Worm (Caenorhabditis elegans): ENCODE data around the gene mmab-1.
"Not testable (repeated sequence)": the region's sequence is repeated elsewhere in the genome, so short reads cannot be mapped to it uniquely, and the experiment has no call there.

The mmab-1 gene

DNA sequence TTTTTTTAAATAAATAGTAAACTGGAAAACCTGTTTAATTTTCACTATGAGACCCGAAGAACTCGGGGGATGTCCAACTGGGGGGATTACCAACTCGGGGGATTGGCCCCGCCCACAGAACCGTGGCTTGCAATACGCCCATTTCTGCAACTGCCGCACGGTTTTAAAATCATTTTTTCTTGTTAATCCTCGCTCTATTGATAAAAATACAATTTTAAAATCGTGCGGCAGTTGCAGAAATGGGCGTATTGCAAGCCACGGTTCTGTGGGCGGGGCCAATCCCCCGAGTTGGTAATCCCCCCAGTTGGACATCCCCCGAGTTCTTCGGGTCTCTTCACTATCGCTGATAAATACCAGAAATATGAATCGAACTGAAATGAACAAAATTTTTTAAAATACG is at the start of gene mmab-1:
Gene mmab-1 (minus strand): TSS at position 95 of the 400 bp plus-strand sequence.
- TF ChIP-seq unc-62 (GFP tag; optimal IDR thresholded peaks at IDR 0.05) = not testable (repeated sequence)

DNA sequence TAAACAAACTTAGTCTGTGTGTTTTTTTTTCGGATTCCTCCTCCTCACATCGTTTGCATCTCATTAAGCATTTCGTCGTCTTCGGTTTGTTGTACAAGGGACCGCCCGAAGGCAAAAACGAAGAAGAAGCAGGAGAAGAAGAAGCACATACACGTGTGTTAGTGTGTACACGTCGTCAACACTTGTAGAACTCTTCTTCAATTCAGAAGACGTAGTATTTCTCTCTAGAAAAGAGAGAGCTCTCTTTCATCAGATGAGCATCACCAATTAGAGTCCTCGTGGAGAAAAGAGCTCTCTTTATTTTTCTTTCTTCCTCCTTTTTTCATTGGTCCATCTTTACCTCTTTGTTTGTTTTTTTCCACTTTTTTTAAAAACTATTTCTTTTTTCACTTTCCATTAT is 46.2 kb upstream of the mmab-1 start:
- no peak for TF ChIP-seq unc-62 (GFP tag; optimal IDR thresholded peaks at IDR 0.05)

DNA sequence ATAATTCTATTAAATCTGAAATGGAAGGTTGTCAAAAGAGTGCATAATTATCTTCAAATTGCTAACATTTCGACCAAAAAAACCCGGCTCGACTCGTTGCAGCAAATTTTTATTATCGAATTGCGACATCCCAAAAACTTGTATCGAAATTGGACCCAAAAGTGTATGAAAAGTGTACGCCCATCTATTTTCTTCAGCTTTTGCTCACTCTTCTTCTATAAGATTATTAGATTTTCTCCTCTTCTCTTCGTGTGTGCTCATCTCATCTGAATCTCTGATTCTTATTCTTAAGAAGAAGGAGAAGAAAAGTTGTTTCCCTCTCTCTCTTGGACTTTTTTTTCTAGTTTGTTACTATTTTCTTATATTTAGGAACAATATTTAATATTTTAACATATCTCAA is 45.3 kb upstream of the mmab-1 start:
- no peak for TF ChIP-seq unc-62 (GFP tag; optimal IDR thresholded peaks at IDR 0.05)

DNA sequence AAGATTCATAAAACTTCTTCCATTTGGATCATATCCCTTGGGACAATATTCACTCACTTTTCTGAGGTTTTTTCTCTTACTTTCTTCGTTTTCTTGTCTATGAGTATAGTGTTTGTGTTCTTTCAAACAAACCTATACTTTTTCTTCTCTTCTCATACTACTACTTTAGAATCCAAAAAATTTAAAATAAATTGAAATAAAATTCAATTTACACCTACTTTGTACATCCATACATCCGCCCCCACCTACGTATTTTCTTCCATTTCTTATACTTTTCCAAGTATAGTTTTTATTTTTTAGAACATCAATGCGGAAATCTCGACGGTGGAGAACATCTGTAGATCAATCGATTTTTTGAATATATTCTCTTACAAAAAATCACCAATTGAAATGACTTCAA is 43.4 kb upstream of the mmab-1 start, which contains the start of gene nca-2:
Gene nca-2 (plus strand): TSS at position 301 of the 400 bp plus-strand sequence.
- TF ChIP-seq unc-62 (GFP tag; optimal IDR thresholded peaks at IDR 0.05) = no peak

DNA sequence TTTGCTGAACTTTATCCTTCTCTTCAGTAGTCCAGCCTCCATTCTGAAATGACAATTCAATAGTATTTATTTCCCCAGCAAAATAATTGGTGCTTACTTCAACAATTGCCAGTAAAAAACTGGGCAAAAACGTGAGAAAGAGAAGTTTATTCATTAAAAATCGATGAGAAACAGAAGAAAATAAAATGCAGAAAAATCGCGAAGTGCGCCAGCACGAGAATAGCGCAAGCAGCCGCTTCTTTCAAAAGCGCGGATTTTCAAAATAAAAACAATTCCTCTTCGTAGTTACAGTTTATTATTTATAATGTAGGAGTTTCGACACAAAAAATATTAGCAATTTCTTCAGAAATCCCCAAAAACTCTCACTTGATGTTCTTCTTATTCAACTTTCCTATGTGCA is 41.0 kb upstream of the mmab-1 start, which contains the start of gene C27F2.9:
Gene C27F2.9 (minus strand): TSS at position 159 of the 400 bp plus-strand sequence.
- no peak for TF ChIP-seq unc-62 (GFP tag; optimal IDR thresholded peaks at IDR 0.05)

DNA sequence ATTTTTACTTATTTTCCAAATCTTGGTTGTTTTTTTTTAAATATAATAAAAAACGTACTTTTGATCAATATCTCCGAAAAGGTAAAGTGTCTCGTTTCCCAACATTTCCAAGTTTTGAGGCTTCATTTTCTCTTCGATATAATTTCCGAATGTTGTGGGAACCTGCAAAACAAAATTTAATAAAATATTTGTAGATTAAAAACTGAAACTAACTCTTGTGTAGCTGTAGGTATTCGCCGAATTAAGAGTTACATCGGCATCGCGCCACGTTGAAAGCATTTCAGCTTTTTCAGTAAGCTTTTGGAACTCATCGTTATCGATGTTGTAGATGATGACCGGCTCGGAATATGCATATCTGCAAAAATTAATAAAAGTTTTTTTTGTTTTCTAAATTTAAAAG is 40.5 kb upstream of the mmab-1 start, which contains the start of gene vps-22:
Gene vps-22 (minus strand): TSS at position 101 of the 400 bp plus-strand sequence.
- no peak for TF ChIP-seq unc-62 (GFP tag; optimal IDR thresholded peaks at IDR 0.05)

DNA sequence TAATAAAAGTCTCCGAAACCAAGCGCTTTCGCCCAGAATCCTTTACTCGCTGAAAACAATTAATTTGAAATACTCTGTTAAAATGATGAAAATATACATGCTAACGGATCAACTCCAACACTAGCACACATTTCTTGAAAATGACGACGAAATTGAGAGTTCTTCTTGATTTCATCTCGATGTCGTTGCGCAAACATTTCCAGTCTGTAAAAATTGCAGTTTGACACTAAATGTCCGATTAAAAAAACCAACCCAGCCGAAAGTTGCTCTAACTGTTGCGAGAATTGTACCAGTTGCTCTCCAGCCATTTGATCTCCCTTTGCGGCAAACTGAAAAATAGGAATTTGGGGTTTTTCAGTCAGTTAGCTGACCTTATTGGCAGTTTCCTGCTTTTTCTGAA is 39.4 kb upstream of the mmab-1 start:
- TF ChIP-seq unc-62 (GFP tag; optimal IDR thresholded peaks at IDR 0.05) = no peak

DNA sequence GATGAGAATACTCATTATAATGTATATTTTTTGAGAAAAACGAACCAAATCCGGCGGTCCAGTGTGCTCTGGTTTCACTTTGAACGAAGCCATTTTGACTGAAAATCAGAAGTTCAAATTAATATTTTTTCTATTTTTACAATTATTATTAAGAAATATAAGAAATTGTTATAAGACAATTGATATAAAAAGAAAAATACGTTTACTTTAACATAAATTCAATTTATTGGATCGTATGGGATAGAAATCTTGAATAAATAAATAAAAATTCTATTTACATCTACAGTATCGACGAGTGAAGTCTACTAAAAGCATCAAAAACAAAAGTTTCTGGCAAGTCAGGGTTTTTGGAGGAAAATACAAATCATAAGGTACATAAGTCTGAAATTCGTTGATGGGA is 38.3 kb upstream of the mmab-1 start, which contains the start of gene C27F2.4:
Gene C27F2.4 (minus strand): TSS at position 101 of the 400 bp plus-strand sequence.
- TF ChIP-seq unc-62 (GFP tag; optimal IDR thresholded peaks at IDR 0.05) = no peak

DNA sequence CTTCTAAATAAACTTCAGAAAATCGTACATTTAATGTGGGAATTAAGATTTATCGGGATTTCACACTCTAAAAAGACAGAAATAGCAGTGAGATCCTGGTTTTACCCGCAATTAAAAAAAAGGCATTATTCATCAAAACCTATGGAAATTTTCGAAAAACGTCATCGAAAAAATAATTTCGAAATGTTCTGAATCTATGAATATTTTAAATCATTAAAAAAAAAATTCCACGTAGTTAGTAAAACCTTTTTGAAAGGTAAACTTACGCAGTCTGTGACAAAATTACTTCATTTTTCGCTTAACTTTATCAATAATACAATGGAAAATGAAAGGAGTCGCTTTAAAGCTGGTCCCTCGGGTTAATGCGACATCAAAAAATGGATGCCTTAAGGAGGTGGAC is 34.7 kb upstream of the mmab-1 start, which contains the start of gene C26E6.1:
Gene C26E6.1 (plus strand): TSS at position 301 of the 400 bp plus-strand sequence.
- no peak for TF ChIP-seq unc-62 (GFP tag; optimal IDR thresholded peaks at IDR 0.05)

DNA sequence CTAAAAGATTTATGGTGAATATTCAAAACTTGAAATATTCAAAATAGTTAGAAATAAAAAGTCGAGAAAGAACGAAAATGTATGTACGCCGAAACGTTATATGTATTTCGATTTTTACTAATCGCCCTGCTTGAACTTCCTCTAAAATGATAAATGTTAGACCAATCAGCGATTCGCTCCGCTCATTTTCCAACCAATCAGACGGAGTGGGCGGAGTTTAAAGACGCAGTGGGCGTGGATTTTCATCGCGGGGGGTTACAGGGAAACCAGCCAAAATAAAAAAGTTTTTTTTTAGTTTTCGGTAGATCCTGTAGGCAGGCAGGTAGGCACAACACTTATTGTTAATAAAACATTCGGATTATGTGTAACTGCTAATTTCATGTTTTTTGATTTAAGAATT is 31.1 kb upstream of the mmab-1 start:
- no peak for TF ChIP-seq unc-62 (GFP tag; optimal IDR thresholded peaks at IDR 0.05)

DNA sequence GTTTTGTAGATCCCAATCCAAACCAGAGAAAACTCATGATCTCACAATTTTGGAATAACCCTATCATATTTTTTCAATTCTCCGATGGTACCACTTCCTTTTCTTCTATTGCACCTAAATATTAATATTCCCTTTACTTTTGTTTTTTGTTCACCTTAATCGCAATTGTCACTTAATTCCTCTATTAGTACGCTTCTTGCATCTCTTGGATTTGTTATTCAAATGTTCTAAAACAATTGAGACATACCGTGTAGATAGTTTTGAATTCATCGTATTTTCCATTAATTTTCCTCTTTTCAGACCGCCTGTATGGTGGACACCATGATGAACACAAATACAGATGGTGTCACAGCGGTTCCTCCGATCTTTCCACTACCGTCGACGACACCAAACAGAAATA is 29.9 kb upstream of the mmab-1 start, which contains the start of gene flh-2:
Gene flh-2 (plus strand): TSS at position 301 of the 400 bp plus-strand sequence.
- no peak for TF ChIP-seq unc-62 (GFP tag; optimal IDR thresholded peaks at IDR 0.05)

DNA sequence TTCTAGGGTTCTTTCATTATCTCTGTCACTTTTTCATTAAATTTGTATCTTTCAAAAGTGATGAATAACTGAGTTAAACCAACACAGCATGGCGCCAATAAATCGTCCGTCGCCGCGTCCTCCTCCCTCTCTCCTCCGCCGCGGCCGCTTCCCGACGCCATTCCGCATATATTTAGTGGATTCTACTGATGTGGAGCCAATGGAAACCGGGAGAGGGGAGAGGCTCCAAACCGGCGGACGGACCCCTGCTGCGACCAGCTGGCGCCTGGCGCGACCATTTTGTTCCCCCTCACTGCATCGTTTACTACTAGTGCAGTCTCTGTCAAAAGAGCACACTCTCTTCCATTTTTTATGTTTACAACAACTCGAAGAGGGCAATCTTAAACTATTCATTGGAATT is 29.3 kb upstream of the mmab-1 start:
- TF ChIP-seq unc-62 (GFP tag; optimal IDR thresholded peaks at IDR 0.05) = no peak

DNA sequence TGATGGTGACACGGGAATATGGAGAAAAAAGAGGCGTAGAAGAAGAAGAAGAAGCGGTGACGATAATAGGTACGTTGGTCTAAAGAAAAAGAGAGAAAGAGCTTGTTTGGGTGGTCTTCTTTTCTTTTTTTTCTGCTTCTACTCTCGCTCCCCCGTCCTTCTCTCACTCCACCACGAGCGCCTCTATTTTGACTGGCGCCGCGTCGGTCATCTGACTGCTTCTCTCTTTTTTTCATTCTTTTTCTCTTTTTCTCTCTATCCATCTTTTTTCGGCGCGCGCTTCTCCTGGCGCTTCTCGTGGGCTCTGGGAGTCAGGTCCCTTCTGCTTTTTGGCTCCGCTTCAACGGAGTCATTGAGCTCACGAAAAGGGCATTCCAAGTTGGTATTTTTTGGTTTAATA is 28.4 kb upstream of the mmab-1 start:
- no peak for TF ChIP-seq unc-62 (GFP tag; optimal IDR thresholded peaks at IDR 0.05)

DNA sequence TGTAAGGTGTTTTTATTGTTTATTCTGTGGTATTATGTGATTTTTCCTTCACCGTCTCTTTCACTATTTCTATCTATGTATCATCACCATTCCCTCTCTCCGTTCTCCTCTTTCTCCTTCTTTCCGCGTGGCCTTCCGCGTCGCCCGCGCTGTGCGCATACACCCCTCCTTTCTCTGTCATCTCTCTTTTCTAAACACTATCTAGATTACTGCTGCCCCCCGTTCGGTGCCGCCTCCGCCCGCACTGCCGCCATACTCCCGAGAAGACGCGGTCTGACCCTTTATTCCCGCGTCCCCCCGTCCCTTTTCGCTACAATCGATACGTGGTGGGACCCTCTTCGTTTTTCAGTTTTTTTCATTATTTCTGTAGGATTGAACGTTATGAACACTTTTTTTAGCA is 26.7 kb upstream of the mmab-1 start:
- TF ChIP-seq unc-62 (GFP tag; optimal IDR thresholded peaks at IDR 0.05) = no peak

DNA sequence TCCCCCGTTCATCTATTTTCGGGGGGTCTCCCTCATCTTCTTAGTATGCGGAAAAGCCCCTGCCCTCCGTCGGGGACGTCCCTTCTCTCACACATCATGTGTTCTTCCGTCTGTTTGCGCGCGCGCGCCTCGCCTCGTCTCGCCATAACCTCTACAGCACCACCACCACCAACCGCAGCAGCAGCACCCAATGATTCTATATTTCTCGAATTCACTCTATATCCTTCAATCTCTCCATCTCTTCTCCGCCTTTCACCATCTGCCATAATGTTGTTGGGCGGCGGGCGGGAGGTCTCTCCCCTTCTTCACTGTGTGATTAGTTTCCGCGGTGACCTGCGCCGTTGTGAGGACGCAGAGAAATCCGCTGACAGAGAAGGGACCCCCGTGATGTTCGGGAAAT is 25.4 kb upstream of the mmab-1 start:
- TF ChIP-seq unc-62 (GFP tag; optimal IDR thresholded peaks at IDR 0.05) = no peak

DNA sequence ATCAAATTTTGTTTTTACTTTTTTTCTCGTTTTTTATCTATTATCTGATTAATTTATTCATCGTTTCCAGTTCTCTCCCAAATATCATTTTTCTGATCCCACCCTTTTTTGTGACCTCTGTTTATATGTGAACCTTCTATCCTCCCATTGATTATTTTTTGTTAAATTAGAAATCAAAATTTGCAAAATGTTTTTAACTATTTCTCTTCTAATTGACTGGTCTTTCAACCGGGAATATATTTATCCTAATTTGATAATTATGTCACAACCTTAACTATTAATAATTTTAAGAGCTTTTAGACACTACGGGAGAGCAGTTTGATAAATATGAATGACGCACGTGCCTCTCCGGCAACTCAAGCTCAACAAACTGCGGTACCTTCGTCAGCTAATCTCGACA is 22.3 kb upstream of the mmab-1 start, which contains the start of gene ntl-9:
Gene ntl-9 (plus strand): TSS at position 301 of the 400 bp plus-strand sequence.
- TF ChIP-seq unc-62 (GFP tag; optimal IDR thresholded peaks at IDR 0.05) = no peak

DNA sequence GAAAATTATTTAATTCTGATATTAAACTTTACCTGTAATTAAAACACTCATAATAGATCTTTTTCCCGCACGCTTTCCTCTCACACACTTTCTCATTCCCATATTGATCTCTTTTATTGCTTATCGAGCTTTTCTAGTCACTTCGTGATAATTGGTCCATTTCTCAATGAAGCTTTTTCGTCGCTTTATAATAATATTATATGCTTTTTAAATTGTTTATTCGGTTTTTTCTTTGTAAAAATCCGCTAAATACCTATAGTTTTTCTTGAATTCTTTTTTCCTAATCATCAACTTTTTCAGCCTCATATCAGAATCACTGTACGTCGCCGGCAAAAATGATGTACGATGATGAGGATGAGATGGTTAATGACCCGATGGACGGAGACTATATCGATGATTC is 17.4 kb upstream of the mmab-1 start, which contains the start of gene rpb-2:
Gene rpb-2 (plus strand): TSS at position 301 of the 400 bp plus-strand sequence.
- TF ChIP-seq unc-62 (GFP tag; optimal IDR thresholded peaks at IDR 0.05) = no peak

DNA sequence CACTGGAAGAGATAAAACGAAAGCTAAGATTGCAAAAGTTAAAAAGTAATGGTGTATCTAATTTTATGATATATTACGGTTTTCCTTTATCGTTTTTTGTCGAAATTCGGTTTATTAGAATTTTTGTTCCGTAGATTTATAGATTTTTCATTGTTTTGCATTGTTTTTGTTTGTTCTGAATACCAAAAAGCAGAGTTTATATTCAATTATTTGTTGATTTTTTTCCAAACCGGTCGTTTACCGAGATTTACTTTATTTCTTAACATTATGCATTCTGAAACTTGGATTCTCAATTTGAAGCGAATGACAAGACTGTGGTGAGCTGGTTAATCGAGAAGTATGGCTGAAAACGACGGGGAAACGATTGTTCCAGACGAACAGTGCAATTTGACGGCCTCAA is 15.1 kb upstream of the mmab-1 start, which contains the start of gene fsn-1:
Gene fsn-1 (plus strand): TSS at position 301 of the 400 bp plus-strand sequence.
- no peak for TF ChIP-seq unc-62 (GFP tag; optimal IDR thresholded peaks at IDR 0.05)
